Worm (Caenorhabditis elegans) whole organism, L2 larva: ENCODE data around the gene srd-27.

Experiments used
- C34F6.9 ChIP-seq: fragments of 150-350 bp; optimal IDR thresholded peaks from 2 replicates; lab custom pipeline; 2014; ENCODE audit warnings: missing biosample characterization, missing genetic modification characterization
- F13H6.1 ChIP-seq: sonication (generic microtip); optimal IDR thresholded peaks from 2 replicates; lab custom pipeline; 2016; ENCODE audit warnings: missing genetic modification characterization, missing compliant biosample characterization
- R02D3.7 ChIP-seq: fragments of 150-350 bp; optimal IDR thresholded peaks from 2 replicates; lab custom pipeline; 2014; ENCODE audit warnings: missing biosample characterization, missing genetic modification characterization
- alr-1 ChIP-seq: fragments of 150-350 bp; optimal IDR thresholded peaks from 2 replicates; lab custom pipeline; 2014; ENCODE audit warnings: missing biosample characterization, missing genetic modification characterization
- aly-2 ChIP-seq: fragments of 150-350 bp; optimal IDR thresholded peaks from 2 replicates; lab custom pipeline; 2014; ENCODE audit warnings: missing biosample characterization, missing genetic modification characterization
- ama-1 ChIP-seq: fragments of 150-350 bp; optimal IDR thresholded peaks from 2 replicates; lab custom pipeline; 2018; ENCODE audit warnings: inconsistent platforms
- blmp-1 ChIP-seq: sonication (generic microtip); optimal IDR thresholded peaks from 2 replicates; lab custom pipeline; 2017; ENCODE audit warnings: missing genetic modification characterization, mild to moderate bottlenecking, missing compliant biosample characterization, antibody characterized with exemption, moderate library complexity; ENCODE audit not compliant: insufficient read depth
- ceh-82 ChIP-seq: fragments of 150-350 bp; optimal IDR thresholded peaks from 2 replicates; lab custom pipeline; 2014; ENCODE audit warnings: missing biosample characterization, missing genetic modification characterization
- crh-2 ChIP-seq: sonication (generic microtip); optimal IDR thresholded peaks from 2 replicates; lab custom pipeline; 2017; ENCODE audit warnings: missing biosample characterization, missing genetic modification characterization
- dmd-4 ChIP-seq: sonication (generic microtip); optimal IDR thresholded peaks from 2 replicates; lab custom pipeline; 2017; ENCODE audit warnings: missing biosample characterization, missing genetic modification characterization
- egl-27 ChIP-seq: sonication (generic microtip); optimal IDR thresholded peaks from 3 replicates; lab custom pipeline; 2017; ENCODE audit warnings: missing biosample characterization, missing genetic modification reagents, missing genetic modification characterization
- elt-3 ChIP-seq: sonication (generic microtip); optimal IDR thresholded peaks from 2 replicates; lab custom pipeline; 2017; ENCODE audit warnings: missing biosample characterization, missing genetic modification characterization
- fos-1 ChIP-seq: fragments of 150-350 bp; optimal IDR thresholded peaks from 2 replicates; lab custom pipeline; 2014; ENCODE audit warnings: missing biosample characterization, missing genetic modification characterization
- gmeb-1 ChIP-seq: fragments of 150-350 bp; optimal IDR thresholded peaks from 2 replicates; lab custom pipeline; 2014; ENCODE audit warnings: missing biosample characterization, missing genetic modification characterization
- lin-13 ChIP-seq: fragments of 150-350 bp; optimal IDR thresholded peaks from 2 replicates; lab custom pipeline; 2014; ENCODE audit warnings: missing biosample characterization, missing genetic modification reagents, missing genetic modification characterization
- lin-39 ChIP-seq: fragments of 150-350 bp; optimal IDR thresholded peaks from 2 replicates; lab custom pipeline; 2014; ENCODE audit warnings: missing biosample characterization, missing genetic modification reagents, missing genetic modification characterization
- lsy-2 ChIP-seq, 2 experiments: fragments of 150-350 bp in 1 of 2; sonication (generic microtip) in 1 of 2; optimal IDR thresholded peaks; 2 replicates each; lab custom pipeline; 2014 to 2017; ENCODE audit warnings: missing biosample characterization in 2 of 2, missing genetic modification characterization in 2 of 2
- mab-5 ChIP-seq: fragments of 150-350 bp; optimal IDR thresholded peaks from 2 replicates; lab custom pipeline; 2014; ENCODE audit warnings: missing biosample characterization, missing genetic modification characterization
- mbf-1 ChIP-seq: sonication (generic microtip); optimal IDR thresholded peaks from 2 replicates; lab custom pipeline; 2017; ENCODE audit warnings: missing biosample characterization, missing genetic modification characterization
- nhr-10 ChIP-seq: sonication (generic microtip); optimal IDR thresholded peaks from 2 replicates; lab custom pipeline; 2017; ENCODE audit warnings: missing biosample characterization, missing genetic modification characterization
- nhr-11 ChIP-seq: fragments of 150-350 bp; optimal IDR thresholded peaks from 2 replicates; lab custom pipeline; 2014; ENCODE audit warnings: missing biosample characterization, missing genetic modification characterization
- nhr-12 ChIP-seq: fragments of 150-350 bp; optimal IDR thresholded peaks from 2 replicates; lab custom pipeline; 2014; ENCODE audit warnings: missing biosample characterization, missing genetic modification characterization
- nhr-21 ChIP-seq: fragments of 150-350 bp; optimal IDR thresholded peaks from 2 replicates; lab custom pipeline; 2014; ENCODE audit warnings: missing biosample characterization, missing genetic modification characterization
- nhr-23 ChIP-seq: fragments of 150-350 bp; optimal IDR thresholded peaks from 2 replicates; lab custom pipeline; 2014; ENCODE audit warnings: missing biosample characterization, missing genetic modification reagents, missing genetic modification characterization
- nhr-6 ChIP-seq: fragments of 150-350 bp; optimal IDR thresholded peaks from 2 replicates; lab custom pipeline; 2014; ENCODE audit warnings: missing biosample characterization, missing genetic modification characterization
- nhr-77 ChIP-seq: fragments of 150-350 bp; optimal IDR thresholded peaks from 2 replicates; lab custom pipeline; 2014; ENCODE audit warnings: missing biosample characterization, missing genetic modification characterization
- peb-1 ChIP-seq: fragments of 150-350 bp; optimal IDR thresholded peaks from 2 replicates; lab custom pipeline; 2014; ENCODE audit warnings: missing biosample characterization, missing genetic modification characterization
- sem-4 ChIP-seq: fragments of 150-350 bp; optimal IDR thresholded peaks from 2 replicates; lab custom pipeline; 2014; ENCODE audit warnings: missing biosample characterization, missing genetic modification reagents, missing genetic modification characterization
- sma-3 ChIP-seq: sonication (generic microtip); optimal IDR thresholded peaks from 2 replicates; lab custom pipeline; 2016; ENCODE audit warnings: missing genetic modification reagents, missing genetic modification characterization, missing compliant biosample characterization
- sma-9 ChIP-seq, 2 experiments: fragments of 150-350 bp in 1 of 2; sonication (generic microtip) in 1 of 2; optimal IDR thresholded peaks; 2 replicates each; lab custom pipeline; 2014 to 2016; ENCODE audit warnings: missing genetic modification characterization in 2 of 2, mild to moderate bottlenecking in 1 of 2, missing biosample characterization in 1 of 2, missing compliant biosample characterization in 1 of 2, missing genetic modification reagents in 1 of 2, moderate library complexity in 1 of 2
- snpc-4 ChIP-seq: fragments of 150-350 bp; optimal IDR thresholded peaks from 2 replicates; lab custom pipeline; 2014; ENCODE audit warnings: missing biosample characterization, missing genetic modification characterization
- unc-39 ChIP-seq: fragments of 150-350 bp; optimal IDR thresholded peaks from 2 replicates; lab custom pipeline; 2014; ENCODE audit warnings: missing biosample characterization, missing genetic modification characterization
- unc-55 ChIP-seq: fragments of 150-350 bp; sonication (generic microtip); optimal IDR thresholded peaks from 3 replicates; lab custom pipeline; 2014; ENCODE audit warnings: missing biosample characterization, missing genetic modification reagents, missing genetic modification characterization
- zag-1 ChIP-seq: fragments of 150-350 bp; optimal IDR thresholded peaks from 2 replicates; lab custom pipeline; 2014; ENCODE audit warnings: missing biosample characterization, missing genetic modification characterization
- ztf-11 ChIP-seq: sonication (generic microtip); optimal IDR thresholded peaks from 2 replicates; lab custom pipeline; 2017; ENCODE audit warnings: missing biosample characterization, missing genetic modification characterization
- ztf-4 ChIP-seq: fragments of 150-350 bp; optimal IDR thresholded peaks from 2 replicates; lab custom pipeline; 2014; ENCODE audit warnings: missing biosample characterization, missing genetic modification characterization

The srd-27 gene

ce11 chrV:15824866-15825265 is 21.7 kb downstream of the srd-27 start, which contains the start of gene srbc-50:
Gene srbc-50 (minus strand): TSS chrV:15824966.
- no peak for TF ChIP-seq nhr-11 (tag; lab: Kevin White, UChicago)
- TF ChIP-seq unc-39 (tag; lab: Kevin White, UChicago): no peak
- TF ChIP-seq zag-1 (tag; lab: Kevin White, UChicago): no peak
- TF ChIP-seq unc-55 (GFP tag; lab: Kevin White, UChicago): no peak
- TF ChIP-seq ztf-4 (tag; lab: Kevin White, UChicago): no peak
- no peak for TF ChIP-seq F13H6.1
- TF ChIP-seq fos-1 (tag; lab: Kevin White, UChicago): no peak
- TF ChIP-seq mbf-1: no peak
- no peak for TF ChIP-seq dmd-4 (tag; lab: Kevin White, UChicago)
- no peak for TF ChIP-seq peb-1

- TF ChIP-seq dmd-4 (tag; lab: Kevin White, UChicago) (no peak), alr-1 (tag; lab: Kevin White, UChicago) (no peak), F13H6.1 (no peak), fos-1 (tag; lab: Kevin White, UChicago) (no peak), C34F6.9 (tag; lab: Kevin White, UChicago) (no peak), lin-13 (GFP tag; lab: Kevin White, UChicago) (no peak), nhr-77 (tag; lab: Kevin White, UChicago) (no peak), peb-1 (no peak), nhr-10 (tag; lab: Kevin White, UChicago) (no peak), ceh-82 (tag; lab: Kevin White, UChicago) (no peak), unc-55 (GFP tag; lab: Kevin White, UChicago) (no peak), zag-1 (tag; lab: Kevin White, UChicago) (no peak), nhr-6 (tag; lab: Kevin White, UChicago) (no peak), nhr-21 (tag; lab: Kevin White, UChicago) (no peak), blmp-1 (no peak), nhr-12 (tag; lab: Kevin White, UChicago) (no peak)
These were observed 22.9 kb downstream of the srd-27 start, which contains the start of gene srbc-51 for ce11 chrV:15826110-15826509. Gene srbc-51 (plus strand): TSS chrV:15826410.

ce11 chrV:15829907-15830306 is 26.7 kb downstream of the srd-27 start, which contains the start of gene srbc-55:
Gene srbc-55 (minus strand): TSS chrV:15830007.
- TF ChIP-seq lsy-2 (tag; optimal IDR thresholded peaks at IDR 0.05; lab: Kevin White, UChicago): no peak
- TF ChIP-seq lin-13 (GFP tag; lab: Kevin White, UChicago): no peak
- TF ChIP-seq nhr-23 (tag; lab: Kevin White, UChicago): no peak
- no peak for TF ChIP-seq crh-2 (tag; lab: Kevin White, UChicago)
- no peak for TF ChIP-seq mbf-1
- TF ChIP-seq F13H6.1: no peak
- TF ChIP-seq aly-2 (tag; lab: Kevin White, UChicago): no peak
- TF ChIP-seq lin-39 (tag; lab: Kevin White, UChicago): no peak
- no peak for TF ChIP-seq egl-27 (tag; lab: Kevin White, UChicago)
- no peak for TF ChIP-seq sem-4 (tag; lab: Kevin White, UChicago)
- TF ChIP-seq gmeb-1: no peak
- TF ChIP-seq elt-3 (tag; lab: Kevin White, UChicago): no peak
- no peak for TF ChIP-seq unc-39 (tag; lab: Kevin White, UChicago)
- TF ChIP-seq ztf-11 (tag; lab: Kevin White, UChicago): no peak
- TF ChIP-seq nhr-6 (tag; lab: Kevin White, UChicago): no peak
- no peak for TF ChIP-seq nhr-10 (tag; lab: Kevin White, UChicago)
- TF ChIP-seq R02D3.7 (tag; lab: Kevin White, UChicago): no peak
- TF ChIP-seq peb-1: no peak
- no peak for TF ChIP-seq sma-9 (GFP tag; optimal IDR thresholded peaks at IDR 0.05; lab: Kevin White, UChicago)
- TF ChIP-seq sma-9 (tag; optimal IDR thresholded peaks at IDR 0.05; lab: Kevin White, UChicago): no peak
- TF ChIP-seq sma-3 (GFP tag; lab: Kevin White, UChicago): no peak

ce11 chrV:15831586-15831985 is 28.4 kb downstream of the srd-27 start, which contains the start of gene srbc-56:
Gene srbc-56 (minus strand): TSS chrV:15831686.
- TF ChIP-seq egl-27 (tag; lab: Kevin White, UChicago) (no peak), alr-1 (tag; lab: Kevin White, UChicago) (no peak), snpc-4 (tag; lab: Kevin White, UChicago) (no peak), nhr-23 (tag; lab: Kevin White, UChicago) (no peak), mab-5 (no peak), ama-1 (lab: Kevin White, UChicago) (no peak), elt-3 (tag; lab: Kevin White, UChicago) (no peak), nhr-77 (tag; lab: Kevin White, UChicago) (no peak)
